Worm (Caenorhabditis elegans) whole organism, young adult: ENCODE measurements around the gene vps-53.

Experiments used
- athp-1 ChIP-seq: sonication (generic microtip); optimal IDR thresholded peaks from 2 replicates; lab custom pipeline; 2017; ENCODE audit warnings: mild to moderate bottlenecking, missing genetic modification characterization, missing compliant biosample characterization
- bed-2 ChIP-seq: fragments of 200-800 bp; sonication (Bioruptor generic); IDR thresholded peaks from 2 replicates; pipeline ENCODE4 v1.3.6; 2022; ENCODE audit warnings: missing genetic modification reagents, missing genetic modification characterization, missing compliant biosample characterization
- egl-18 ChIP-seq: fragments of 200-800 bp; sonication (Bioruptor generic); IDR thresholded peaks from 2 replicates; pipeline ENCODE4 v1.3.6; 2022; ENCODE audit warnings: missing genetic modification reagents, missing genetic modification characterization, missing compliant biosample characterization
- ets-4 ChIP-seq: fragments of 200-800 bp; sonication (Bioruptor generic); optimal IDR thresholded peaks from 2 replicates; lab custom pipeline; 2018; ENCODE audit warnings: mild to moderate bottlenecking, missing genetic modification characterization, missing compliant biosample characterization
- unc-62 ChIP-seq: fragments of 150-350 bp; optimal IDR thresholded peaks from 2 replicates; lab custom pipeline; 2014; ENCODE audit warnings: missing biosample characterization, missing genetic modification reagents, missing genetic modification characterization

DNA sequence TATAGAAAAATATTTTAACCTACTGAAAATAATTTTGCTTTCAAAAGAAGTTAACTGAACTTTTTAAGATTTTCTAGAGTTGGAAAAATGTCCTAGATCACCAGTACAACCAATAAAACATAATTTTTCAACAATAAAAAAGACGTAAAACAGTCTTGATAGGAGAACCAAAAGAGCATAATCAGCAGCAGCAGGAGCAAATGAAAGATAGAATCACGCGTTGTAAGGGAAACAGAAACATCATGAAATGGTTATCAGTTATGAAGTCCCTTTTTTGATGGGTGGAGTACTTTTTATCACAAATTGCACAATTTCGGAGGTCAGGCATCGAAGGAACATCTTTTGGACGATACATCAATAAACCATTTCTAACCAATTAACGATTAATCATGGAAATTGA, 35.3 kb downstream of the vps-53 start:
- TF ChIP-seq ets-4 (GFP tag; lab: Kevin White, UChicago) (no peak), egl-18 (GFP tag; lab: Robert Waterston, UW) (no peak), unc-62 (GFP tag; lab: Kevin White, UChicago) (no peak), bed-2 (no peak), athp-1 (tag; lab: Kevin White, UChicago) (no peak)
